Fruit fly (Drosophila melanogaster) whole organism, embryonic: ENCODE measurements around the gene CG13138.
A peak's percentile ranks its signal among the peaks of the same experiment; 100 is the strongest.

Experiments used
- ATbp ChIP-seq: fragments of 200-800 bp; sonication (Bioruptor generic); optimal IDR thresholded peaks from 2 replicates; lab custom pipeline; 2017; ENCODE audit warnings: missing biosample characterization, mild to moderate bottlenecking, missing genetic modification characterization, missing genetic modification reagents
- Ada2b ChIP-seq: fragments of 200-800 bp; sonication (Bioruptor generic); IDR thresholded peaks from 2 replicates; pipeline ENCODE4 v1.3.6; 2022; ENCODE audit warnings: missing biosample characterization, missing genetic modification characterization
- B-H2 ChIP-seq: fragments of 200-800 bp; sonication (Bioruptor generic); optimal IDR thresholded peaks from 2 replicates; lab custom pipeline; 2018; ENCODE audit warnings: missing biosample characterization, mild to moderate bottlenecking, missing genetic modification characterization
- CG10431 ChIP-seq: fragments of 200-800 bp; sonication (Bioruptor generic); optimal IDR thresholded peaks from 3 replicates; lab custom pipeline; 2018; ENCODE audit warnings: missing biosample characterization, mild to moderate bottlenecking, missing genetic modification characterization
- CG10565 ChIP-seq: fragments of 200-800 bp; sonication (Bioruptor generic); optimal IDR thresholded peaks from 3 replicates; lab custom pipeline; 2016; ENCODE audit warnings: missing biosample characterization, mild to moderate bottlenecking, missing genetic modification characterization
- CG11695 ChIP-seq: fragments of 200-800 bp; sonication (Bioruptor generic); IDR thresholded peaks from 3 replicates; pipeline ENCODE4 v1.3.6; 2022; ENCODE audit warnings: missing biosample characterization, missing genetic modification characterization
- CG12769 ChIP-seq: fragments of 200-800 bp; sonication (Bioruptor generic); optimal IDR thresholded peaks from 2 replicates; lab custom pipeline; 2019; ENCODE audit warnings: missing biosample characterization, mild to moderate bottlenecking, missing genetic modification characterization, moderate library complexity
- CG15514 ChIP-seq: fragments of 200-800 bp; sonication (Bioruptor generic); optimal IDR thresholded peaks from 3 replicates; lab custom pipeline; 2017; ENCODE audit warnings: missing biosample characterization, missing genetic modification characterization, mild to moderate bottlenecking, moderate library complexity, missing genetic modification reagents
- CG16779 ChIP-seq: fragments of 200-800 bp; sonication (Bioruptor generic); IDR thresholded peaks from 2 replicates; pipeline ENCODE4 v1.3.6; 2022; ENCODE audit warnings: missing biosample characterization, missing genetic modification characterization
- CG16815 ChIP-seq: fragments of 200-800 bp; sonication (Bioruptor generic); optimal IDR thresholded peaks from 3 replicates; lab custom pipeline; 2017; ENCODE audit warnings: missing biosample characterization, mild to moderate bottlenecking, missing genetic modification characterization
- CG1832 ChIP-seq: fragments of 200-800 bp; sonication (Bioruptor generic); optimal IDR thresholded peaks from 2 replicates; lab custom pipeline; 2017; ENCODE audit warnings: missing biosample characterization, mild to moderate bottlenecking, missing genetic modification characterization, inconsistent platforms
- CG5245 ChIP-seq: fragments of 200-800 bp; sonication (Bioruptor generic); optimal IDR thresholded peaks from 3 replicates; lab custom pipeline; 2016; ENCODE audit warnings: missing biosample characterization, missing genetic modification characterization
- CG6854 ChIP-seq: fragments of 200-800 bp; sonication (Bioruptor generic); optimal IDR thresholded peaks from 3 replicates; lab custom pipeline; 2017; ENCODE audit warnings: missing biosample characterization, mild to moderate bottlenecking, missing genetic modification characterization
- CG9727 ChIP-seq: fragments of 200-800 bp; sonication (Bioruptor generic); optimal IDR thresholded peaks from 3 replicates; lab custom pipeline; 2017; ENCODE audit warnings: missing biosample characterization, mild to moderate bottlenecking, missing genetic modification characterization
- D ChIP-seq, 2 experiments: fragments of 200-800 bp in 1 of 2; fragments of >200 bp in 1 of 2; sonication (Bioruptor generic) in 1 of 2; optimal IDR thresholded peaks; 2 replicates in 1 of 2; 3 replicates in 1 of 2; lab custom pipeline; 2017; ENCODE audit warnings: mild to moderate bottlenecking in 1 of 2, missing biosample characterization in 1 of 2, missing genetic modification characterization in 1 of 2, missing genetic modification reagents in 1 of 2
- Dbx ChIP-seq: fragments of 200-800 bp; sonication (Bioruptor generic); IDR thresholded peaks from 3 replicates; pipeline ENCODE4 v1.3.6; 2022; ENCODE audit warnings: missing biosample characterization, missing genetic modification characterization
- Dp ChIP-seq: fragments of 200-800 bp; sonication (Bioruptor generic); optimal IDR thresholded peaks from 2 replicates; lab custom pipeline; 2018; ENCODE audit warnings: missing biosample characterization, mild to moderate bottlenecking, missing genetic modification characterization, moderate library complexity
- ERR ChIP-seq: fragments of 200-800 bp; sonication (Bioruptor generic); optimal IDR thresholded peaks from 2 replicates; lab custom pipeline; 2016; ENCODE audit warnings: missing biosample characterization, missing genetic modification characterization
- Eip74EF ChIP-seq, 2 experiments: fragments of 200-800 bp in 1 of 2; fragments of >200 bp in 1 of 2; sonication (Bioruptor generic) in 1 of 2; optimal IDR thresholded peaks; 2 replicates each; lab custom pipeline; 2017 to 2019; ENCODE audit warnings: missing biosample characterization in 2 of 2, missing genetic modification characterization in 2 of 2, mild to moderate bottlenecking in 1 of 2, moderate library complexity in 1 of 2
- Fer1 ChIP-seq: fragments of 200-800 bp; sonication (Bioruptor generic); optimal IDR thresholded peaks from 2 replicates; lab custom pipeline; 2017; ENCODE audit warnings: missing biosample characterization, mild to moderate bottlenecking, missing genetic modification characterization
- Gsc ChIP-seq: fragments of 200-800 bp; sonication (Bioruptor generic); IDR thresholded peaks from 2 replicates; pipeline ENCODE4 v1.3.6; 2022; ENCODE audit warnings: missing biosample characterization, missing genetic modification characterization
- H15 ChIP-seq: fragments of 200-800 bp; sonication (Bioruptor generic); IDR thresholded peaks from 3 replicates; pipeline ENCODE4 v1.3.6; 2022; ENCODE audit warnings: missing biosample characterization, missing genetic modification characterization
- HLH4C ChIP-seq: fragments of 200-800 bp; sonication (Bioruptor generic); IDR thresholded peaks from 3 replicates; pipeline ENCODE4 v1.3.6; 2022; ENCODE audit warnings: missing biosample characterization, missing genetic modification characterization; ENCODE audit not compliant: partially characterized antibody
- Hmx ChIP-seq: fragments of 200-800 bp; sonication (Bioruptor generic); optimal IDR thresholded peaks from 2 replicates; lab custom pipeline; 2016; ENCODE audit warnings: missing biosample characterization, missing genetic modification characterization
- Hr78 ChIP-seq, 2 experiments: fragments of 200-800 bp in 1 of 2; fragments of >200 bp in 1 of 2; sonication (Bioruptor generic) in 1 of 2; optimal IDR thresholded peaks; 2 replicates each; lab custom pipeline; 2017 to 2019; ENCODE audit warnings: missing biosample characterization in 2 of 2, missing genetic modification characterization in 2 of 2, mild to moderate bottlenecking in 1 of 2, moderate library complexity in 1 of 2
- Jarid2 ChIP-seq: fragments of 200-800 bp; sonication (Bioruptor generic); optimal IDR thresholded peaks from 3 replicates; lab custom pipeline; 2017; ENCODE audit warnings: mild to moderate bottlenecking, missing biosample characterization, missing genetic modification reagents, missing genetic modification characterization
- Lhr ChIP-seq: fragments of 200-800 bp; sonication (Bioruptor generic); optimal IDR thresholded peaks from 3 replicates; lab custom pipeline; 2017; ENCODE audit warnings: mild to moderate bottlenecking, missing biosample characterization, missing genetic modification reagents, missing genetic modification characterization
- MESR4 ChIP-seq: fragments of 200-800 bp; sonication (Bioruptor generic); optimal IDR thresholded peaks from 2 replicates; lab custom pipeline; 2018; ENCODE audit warnings: missing biosample characterization, mild to moderate bottlenecking, missing genetic modification characterization, moderate library complexity
- Nf-YC ChIP-seq: fragments of 200-800 bp; optimal IDR thresholded peaks from 3 replicates; lab custom pipeline; 2019; ENCODE audit warnings: missing biosample characterization, mild to moderate bottlenecking, missing genetic modification characterization, moderate library complexity
- Scr ChIP-seq: fragments of 200-800 bp; sonication (Bioruptor generic); IDR thresholded peaks from 2 replicates; pipeline ENCODE4 v1.3.6; 2022; ENCODE audit warnings: missing biosample characterization, missing genetic modification characterization; ENCODE audit not compliant: partially characterized antibody
- Sry-δ ChIP-seq: fragments of 200-800 bp; sonication (Bioruptor generic); optimal IDR thresholded peaks from 2 replicates; lab custom pipeline; 2016; ENCODE audit warnings: missing biosample characterization, missing genetic modification characterization
- Vsx1 ChIP-seq: fragments of 200-800 bp; sonication (Bioruptor generic); optimal IDR thresholded peaks from 2 replicates; lab custom pipeline; 2017; ENCODE audit warnings: missing biosample characterization, mild to moderate bottlenecking, missing genetic modification characterization, missing genetic modification reagents
- crc ChIP-seq: fragments of 200-800 bp; sonication (Bioruptor generic); optimal IDR thresholded peaks from 2 replicates; lab custom pipeline; 2016; ENCODE audit warnings: missing biosample characterization, missing genetic modification characterization
- crol ChIP-seq: fragments of 200-800 bp; sonication (Bioruptor generic); IDR thresholded peaks from 2 replicates; pipeline ENCODE4 v1.3.6; 2022; ENCODE audit warnings: missing biosample characterization, missing genetic modification characterization
- disco-r ChIP-seq: fragments of 200-800 bp; sonication (Bioruptor generic); optimal IDR thresholded peaks from 2 replicates; lab custom pipeline; 2016; ENCODE audit warnings: missing biosample characterization, missing genetic modification characterization
- lmd ChIP-seq: fragments of 200-800 bp; sonication (Bioruptor generic); IDR thresholded peaks from 2 replicates; pipeline ENCODE4 v1.3.6; 2022; ENCODE audit warnings: missing biosample characterization, missing genetic modification characterization
- mirr ChIP-seq: fragments of 200-800 bp; sonication (Bioruptor generic); optimal IDR thresholded peaks from 3 replicates; lab custom pipeline; 2018; ENCODE audit warnings: missing biosample characterization, mild to moderate bottlenecking, missing genetic modification characterization
- nmo ChIP-seq: fragments of 200-800 bp; sonication (Bioruptor generic); optimal IDR thresholded peaks from 2 replicates; lab custom pipeline; 2018; ENCODE audit warnings: missing biosample characterization, mild to moderate bottlenecking, missing genetic modification characterization, moderate library complexity
- pan ChIP-seq, 4 experiments: fragments of >200 bp in 3 of 4; fragments of 200-800 bp in 1 of 4; sonication (Bioruptor generic) in 1 of 4; optimal IDR thresholded peaks in 3 of 4; IDR thresholded peaks in 1 of 4; 2 replicates each; pipeline versions ENCODE4 v1.3.6 to Lab custom; 2017 to 2022; ENCODE audit warnings: missing biosample characterization in 2 of 4, missing genetic modification characterization in 2 of 4, mixed read lengths in 1 of 4
- pum ChIP-seq: fragments of 200-800 bp; sonication (Bioruptor generic); optimal IDR thresholded peaks from 2 replicates; lab custom pipeline; 2016; ENCODE audit warnings: missing biosample characterization, missing genetic modification characterization
- run ChIP-seq: fragments of 200-800 bp; sonication (Bioruptor generic); optimal IDR thresholded peaks from 3 replicates; lab custom pipeline; 2018; ENCODE audit warnings: missing biosample characterization, mild to moderate bottlenecking, missing genetic modification characterization
- sc ChIP-seq, 3 experiments: fragments of >200 bp in 2 of 3; fragments of 200-800 bp in 1 of 3; sonication (Bioruptor generic) in 1 of 3; optimal IDR thresholded peaks; 2 replicates in 2 of 3; 3 replicates in 1 of 3; lab custom pipeline; 2017; ENCODE audit warnings: mild to moderate bottlenecking in 1 of 3, missing biosample characterization in 1 of 3, missing genetic modification characterization in 1 of 3, missing genetic modification reagents in 1 of 3
- sisA ChIP-seq: fragments of 200-800 bp; sonication (Bioruptor generic); IDR thresholded peaks from 2 replicates; pipeline ENCODE4 v1.3.6; 2022; ENCODE audit warnings: missing biosample characterization, missing genetic modification characterization
- sob ChIP-seq: fragments of 200-800 bp; sonication (Bioruptor generic); IDR thresholded peaks from 2 replicates; pipeline ENCODE4 v1.3.6; 2022; ENCODE audit warnings: missing biosample characterization, missing genetic modification characterization
- sqz ChIP-seq: fragments of 200-800 bp; sonication (Bioruptor generic); optimal IDR thresholded peaks from 3 replicates; lab custom pipeline; 2018; ENCODE audit warnings: missing biosample characterization, mild to moderate bottlenecking, missing genetic modification characterization
- ssp ChIP-seq: fragments of 200-800 bp; sonication (Bioruptor generic); IDR thresholded peaks from 2 replicates; pipeline ENCODE4 v1.3.6; 2022; ENCODE audit warnings: missing biosample characterization, missing genetic modification characterization
- stwl ChIP-seq: fragments of 200-800 bp; sonication (Bioruptor generic); optimal IDR thresholded peaks from 3 replicates; lab custom pipeline; 2018; ENCODE audit warnings: missing biosample characterization, mild to moderate bottlenecking, missing genetic modification characterization, moderate library complexity

CG13138 gene

DNA sequence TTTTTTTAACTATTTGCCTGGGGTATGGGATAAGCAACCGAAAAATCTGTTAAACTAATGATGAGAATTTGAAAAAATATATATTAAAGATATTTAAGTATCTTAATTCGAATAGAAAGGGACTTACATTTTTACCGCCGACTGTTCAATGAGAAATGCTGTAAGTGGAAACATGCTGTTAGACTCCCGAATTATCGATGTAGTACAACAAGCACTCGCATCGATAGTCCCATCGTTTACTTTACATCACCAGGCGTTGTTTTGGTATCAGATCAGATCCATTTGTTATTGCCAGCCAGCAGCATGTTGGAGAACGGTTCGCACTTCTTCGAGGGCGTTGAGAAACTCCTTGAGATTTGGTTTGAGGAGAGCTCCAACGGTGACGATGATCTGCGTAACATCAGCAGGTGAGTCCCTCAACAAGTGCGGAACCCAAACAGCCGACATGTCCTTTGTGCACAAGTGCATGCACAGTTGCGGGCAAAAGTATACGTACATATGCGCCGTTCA, 37.4 kb upstream of the CG13138 start, which contains the start of gene SamDC (continued):
- TF ChIP-seq CG11695 (0 out of 3 replicates have a peak, but pooled peaks have one; percentile 39), Hmx (GFP tag; lab: Kevin White, UChicago) (no peak), D (optimal IDR thresholded peaks at IDR 0.05; lab: Kevin White, UChicago) (no peak), D (GFP tag; optimal IDR thresholded peaks at IDR 0.05; lab: Kevin White, UChicago) (no peak), pan (optimal IDR thresholded peaks at IDR 0.05; lab: Kevin White, UChicago) (no peak), pan (GFP tag; optimal IDR thresholded peaks at IDR 0.05 in 1 of 2, IDR thresholded peaks at IDR 0.05 in 1 of 2) (peak in 1 of 2 experiments; percentile 49), Ada2b (GFP tag; lab: Robert Waterston, UW) (peak; percentile 63), CG10431 (GFP tag; lab: Kevin White, UChicago) (no peak), CG16779 (GFP tag; lab: Robert Waterston, UW) (no peak), ERR (GFP tag; lab: Kevin White, UChicago) (no peak), HLH4C (GFP tag; lab: Robert Waterston, UW) (peak; percentile 76), CG9727 (GFP tag; lab: Kevin White, UChicago) (no peak), Dbx (peak; percentile 73; the same call in 2 of the 3 replicates), Jarid2 (GFP tag; lab: Kevin White, UChicago) (no peak), Nf-YC (tag; lab: Kevin White, UChicago) (no peak), pum (GFP tag; lab: Kevin White, UChicago) (no peak), Eip74EF (GFP tag; optimal IDR thresholded peaks at IDR 0.05; lab: Kevin White, UChicago) (peak in 1 of 2 experiments; percentile 94), sisA (GFP tag; lab: Robert Waterston, UW) (no peak), Sry-δ (GFP tag; lab: Kevin White, UChicago) (peak; percentile 92), ssp (GFP tag; lab: Robert Waterston, UW) (peak; percentile 98), CG6854 (peak; percentile 33), crc (GFP tag; lab: Kevin White, UChicago) (no peak), B-H2 (GFP tag; lab: Kevin White, UChicago) (no peak), crol (GFP tag; lab: Robert Waterston, UW) (no peak), nmo (peak; percentile 46), ATbp (GFP tag; lab: Kevin White, UChicago) (no peak), disco-r (GFP tag; lab: Kevin White, UChicago) (no peak), CG15514 (GFP tag; lab: Kevin White, UChicago) (peak; percentile 80), CG10565 (GFP tag; lab: Kevin White, UChicago) (no peak), Hr78 (GFP tag; optimal IDR thresholded peaks at IDR 0.05; lab: Kevin White, UChicago) (peak in 1 of 2 experiments; percentile 67), stwl (peak; percentile 78), Dp (peak; percentile 17), Fer1 (GFP tag; lab: Kevin White, UChicago) (peak; percentile 44), Scr (GFP tag; lab: Robert Waterston, UW) (peak; percentile 85), sc (optimal IDR thresholded peaks at IDR 0.05; lab: Kevin White, UChicago) (no peak), sc (GFP tag; optimal IDR thresholded peaks at IDR 0.05; lab: Kevin White, UChicago) (no peak), CG5245 (GFP tag; lab: Kevin White, UChicago) (peak; percentile 14), sqz (GFP tag; lab: Kevin White, UChicago) (no peak), mirr (GFP tag; lab: Kevin White, UChicago) (peak; percentile 47), Vsx1 (no peak), CG16815 (GFP tag; lab: Kevin White, UChicago) (peak; percentile 7), CG12769 (tag; lab: Kevin White, UChicago) (peak; percentile 32), sob (GFP tag; lab: Robert Waterston, UW) (peak; percentile 65; the same call in 1 of the 2 replicates), run (tag; lab: Kevin White, UChicago) (no peak), Gsc (GFP tag; lab: Robert Waterston, UW) (no peak), H15 (no peak), CG1832 (GFP tag; lab: Kevin White, UChicago) (no peak), lmd (GFP tag; lab: Robert Waterston, UW) (no peak; the same call in 1 of the 2 replicates), Lhr (GFP tag; lab: Kevin White, UChicago) (peak; percentile 79), MESR4 (GFP tag; lab: Kevin White, UChicago) (peak; percentile 88)
